Fruit fly (Drosophila melanogaster): ENCODE measurements around the gene Rpp20.
A peak's percentile ranks its signal among the peaks of the same experiment; 100 is the strongest.

Gene Rpp20

dm6 chrX:19694792-19695558 lies 49.3 kb upstream of the Rpp20 start, which contains the start of gene CG14229 (continued):
- TF ChIP-seq fd59A (GFP tag; optimal IDR thresholded peaks at IDR 0.05) (no peak), eg (GFP tag; IDR thresholded peaks at IDR 0.05) (peak; percentile 57; the same call in 2 of the 3 replicates), CG6854 (GFP tag; optimal IDR thresholded peaks at IDR 0.05) (no peak), CG11294 (GFP tag; IDR thresholded peaks at IDR 0.05) (no peak), CG8632 (GFP tag; optimal IDR thresholded peaks at IDR 0.05) (peak; percentile 27), CG15336 (GFP tag; IDR thresholded peaks at IDR 0.05) (peak; percentile 61)

- TF ChIP-seq CG7368 (GFP tag; optimal IDR thresholded peaks at IDR 0.05) (no peak), lz (GFP tag; optimal IDR thresholded peaks at IDR 0.05) (no peak), Blimp-1 (GFP tag; optimal IDR thresholded peaks at IDR 0.05) (no peak), CG1621 (tag; optimal IDR thresholded peaks at IDR 0.05) (peak; percentile 35), CG6163 (GFP tag; IDR thresholded peaks at IDR 0.05) (0 out of 3 replicates have a peak, but pooled peaks have one; percentile 32), fd85E (GFP tag; optimal IDR thresholded peaks at IDR 0.05) (no peak)
Observed at dm6 chrX:19696845-19697244, 47.4 kb upstream of the Rpp20 start, which contains the start of gene Cdc42. Gene Cdc42 (plus strand): TSS chrX:19697091.

- TF ChIP-seq Eip75B (GFP tag; optimal IDR thresholded peaks at IDR 0.05) (no peak), Eip78C (GFP tag) (peak; percentile 60), CG34406 (GFP tag; optimal IDR thresholded peaks at IDR 0.05) (no peak), CG6163 (GFP tag; IDR thresholded peaks at IDR 0.05) (0 out of 3 replicates have a peak, but pooled peaks have one; percentile 24), CG6854 (GFP tag; optimal IDR thresholded peaks at IDR 0.05) (peak; percentile 10), CG11902 (GFP tag; optimal IDR thresholded peaks at IDR 0.05) (no peak), Smox (GFP tag; optimal IDR thresholded peaks at IDR 0.05) (no peak), fd59A (GFP tag; optimal IDR thresholded peaks at IDR 0.05) (no peak), Sox14 (GFP tag; optimal IDR thresholded peaks at IDR 0.05) (peak; percentile 48), acj6 (GFP tag; optimal IDR thresholded peaks at IDR 0.05) (no peak), Eip93F (GFP tag; optimal IDR thresholded peaks at IDR 0.05) (no peak), esn (GFP tag; optimal IDR thresholded peaks at IDR 0.05) (peak; percentile 21), vri (GFP tag; optimal IDR thresholded peaks at IDR 0.05) (no peak), lz (GFP tag; optimal IDR thresholded peaks at IDR 0.05) (no peak), cyc (GFP tag; optimal IDR thresholded peaks at IDR 0.05) (no peak), topi (GFP tag; optimal IDR thresholded peaks at IDR 0.05) (peak; percentile 31), ss (GFP tag; optimal IDR thresholded peaks at IDR 0.05) (peak; percentile 30 to 55), CG1621 (tag; optimal IDR thresholded peaks at IDR 0.05) (peak; percentile 63), Hr38 (GFP tag; optimal IDR thresholded peaks at IDR 0.05) (no peak)
Observed at dm6 chrX:19697255-19697877, 46.9 kb upstream of the Rpp20 start.

dm6 chrX:19701611-19702010 lies 42.6 kb upstream of the Rpp20 start, which contains the start of gene Tcs4:
Gene Tcs4 (minus strand): TSS chrX:19701755.
- TF ChIP-seq CG15336 (GFP tag; IDR thresholded peaks at IDR 0.05) (no peak), salr (GFP tag; optimal IDR thresholded peaks at IDR 0.05) (no peak), net (GFP tag; optimal IDR thresholded peaks at IDR 0.05) (no peak), CG8319 (GFP tag; optimal IDR thresholded peaks at IDR 0.05) (no peak), Lpt (GFP tag; optimal IDR thresholded peaks at IDR 0.05) (no peak), esn (GFP tag; optimal IDR thresholded peaks at IDR 0.05) (peak; percentile 32), svp (GFP tag) (no peak), OdsH (GFP tag; optimal IDR thresholded peaks at IDR 0.05) (no peak), achi (GFP tag; optimal IDR thresholded peaks at IDR 0.05) (peak; percentile 21), CG3919 (GFP tag; optimal IDR thresholded peaks at IDR 0.05) (no peak), Hr39 (GFP tag; optimal IDR thresholded peaks at IDR 0.05) (no peak), CG3032 (tag; optimal IDR thresholded peaks at IDR 0.05) (peak; percentile 20), CG6276 (GFP tag; optimal IDR thresholded peaks at IDR 0.05) (no peak), CG32006 (GFP tag; optimal IDR thresholded peaks at IDR 0.05) (no peak), spab (GFP tag; optimal IDR thresholded peaks at IDR 0.05) (no peak), cyc (GFP tag; optimal IDR thresholded peaks at IDR 0.05) (no peak), CG6854 (GFP tag; optimal IDR thresholded peaks at IDR 0.05) (no peak), lz (GFP tag; optimal IDR thresholded peaks at IDR 0.05) (no peak), Eip78C (GFP tag) (peak; percentile 67), Sox14 (GFP tag; optimal IDR thresholded peaks at IDR 0.05) (no peak), fkh (GFP tag; optimal IDR thresholded peaks at IDR 0.05) (no peak), Met (GFP tag; optimal IDR thresholded peaks at IDR 0.05) (no peak), Blimp-1 (GFP tag; optimal IDR thresholded peaks at IDR 0.05) (no peak), CG10631 (GFP tag; optimal IDR thresholded peaks at IDR 0.05) (no peak), ss (GFP tag; optimal IDR thresholded peaks at IDR 0.05) (no peak), CG6163 (GFP tag; IDR thresholded peaks at IDR 0.05) (peak; percentile 43; the same call in 1 of the 3 replicates), CG10669 (GFP tag; optimal IDR thresholded peaks at IDR 0.05) (no peak), Eip75B (GFP tag; optimal IDR thresholded peaks at IDR 0.05) (no peak)

Measured in whole organism, prepupa.